Fruit fly (Drosophila melanogaster): Measurements from ENCODE around the gene CG15386.

The CG15386 gene

dm6 chr2L:2242139-2242538 lies 25.1 kb upstream of the CG15386 start, which contains the start of gene CG4267 (continued):
- TF ChIP-seq slou (GFP tag; optimal IDR thresholded peaks at IDR 0.05) (no peak), Lpt (GFP tag; optimal IDR thresholded peaks at IDR 0.05) (no peak), yki (optimal IDR thresholded peaks at IDR 0.05) (peak; percentile 87), CG11695 (GFP tag; IDR thresholded peaks at IDR 0.05) (no peak), br (optimal IDR thresholded peaks at IDR 0.05) (no peak), peb (GFP tag; IDR thresholded peaks at IDR 0.05) (no peak), Med (GFP tag) (peak; percentile 80), cas (GFP tag; IDR thresholded peaks at IDR 0.05) (no peak), CG3163 (GFP tag; optimal IDR thresholded peaks at IDR 0.05) (no peak), gcm (GFP tag; optimal IDR thresholded peaks at IDR 0.05) (no peak), lov (optimal IDR thresholded peaks at IDR 0.05) (no peak), lov (GFP tag; IDR thresholded peaks at IDR 0.05) (no peak), CG33213 (GFP tag; optimal IDR thresholded peaks at IDR 0.05) (no peak), CG10543 (GFP tag; optimal IDR thresholded peaks at IDR 0.05) (no peak), CG2712 (tag; optimal IDR thresholded peaks at IDR 0.05) (no peak), CG3847 (GFP tag; IDR thresholded peaks at IDR 0.05) (no peak), nom (GFP tag; optimal IDR thresholded peaks at IDR 0.05) (no peak), CG4617 (GFP tag; optimal IDR thresholded peaks at IDR 0.05; ENCODE audit: borderline replicate concordance) (no peak), CG4328 (GFP tag; optimal IDR thresholded peaks at IDR 0.05) (no peak), hbn (GFP tag; IDR thresholded peaks at IDR 0.05; ENCODE audit: partially characterized antibody) (peak; percentile 50), CG7372 (GFP tag; IDR thresholded peaks at IDR 0.05) (no peak), CG30020 (tag; optimal IDR thresholded peaks at IDR 0.05) (no peak), CG17612 (GFP tag; IDR thresholded peaks at IDR 0.05) (no peak), CG6791 (GFP tag; IDR thresholded peaks at IDR 0.05; ENCODE audit: partially characterized antibody) (no peak), CG8388 (GFP tag; optimal IDR thresholded peaks at IDR 0.05) (no peak), ftz-f1 (GFP tag; optimal IDR thresholded peaks at IDR 0.05) (peak; percentile 45), sens (GFP tag) (no peak), YL-1 (GFP tag; optimal IDR thresholded peaks at IDR 0.05) (no peak), crc (GFP tag; optimal IDR thresholded peaks at IDR 0.05) (no peak), Hr39 (optimal IDR thresholded peaks at IDR 0.05) (no peak), Antp (GFP tag; optimal IDR thresholded peaks at IDR 0.05) (no peak), vfl (GFP tag; optimal IDR thresholded peaks at IDR 0.05) (no peak), CHES-1-like (GFP tag; optimal IDR thresholded peaks at IDR 0.05) (no peak), PHDP (tag; optimal IDR thresholded peaks at IDR 0.05) (no peak), CG31365 (tag; optimal IDR thresholded peaks at IDR 0.05) (no peak), Usf (GFP tag; optimal IDR thresholded peaks at IDR 0.05) (no peak), wek (GFP tag; optimal IDR thresholded peaks at IDR 0.05) (no peak), ci (GFP tag; IDR thresholded peaks at IDR 0.05) (peak; percentile 52; the same call in 1 of the 3 replicates), CG18619 (GFP tag; optimal IDR thresholded peaks at IDR 0.05) (no peak), mld (GFP tag; IDR thresholded peaks at IDR 0.05; ENCODE audit: partially characterized antibody) (no peak), sim (GFP tag; IDR thresholded peaks at IDR 0.05) (no peak), CG8359 (GFP tag; optimal IDR thresholded peaks at IDR 0.05; ENCODE audit: borderline replicate concordance) (no peak), dati (GFP tag; IDR thresholded peaks at IDR 0.05) (no peak), Atf-2 (GFP tag; optimal IDR thresholded peaks at IDR 0.05) (no peak), dpn (GFP tag; optimal IDR thresholded peaks at IDR 0.05) (no peak), bbx (GFP tag; IDR thresholded peaks at IDR 0.05; ENCODE audit: partially characterized antibody) (no peak), CG10366 (GFP tag; IDR thresholded peaks at IDR 0.05) (no peak), CG3838 (GFP tag; optimal IDR thresholded peaks at IDR 0.05) (no peak), cg (GFP tag; optimal IDR thresholded peaks at IDR 0.05) (no peak), CG17802 (tag; optimal IDR thresholded peaks at IDR 0.05) (no peak), CG2678 (tag; optimal IDR thresholded peaks at IDR 0.05) (no peak), Fer2 (tag; optimal IDR thresholded peaks at IDR 0.05) (no peak), lbe (GFP tag; optimal IDR thresholded peaks at IDR 0.05) (no peak)

Data from whole organism, embryonic.